Fruit fly (Drosophila melanogaster) whole organism, wandering third instar larva: Measurements from ENCODE around the gene HLH3B.

ENCODE experiments used
- Abd-B ChIP-seq: fragments of >200 bp; optimal IDR thresholded peaks from 2 replicates; lab custom pipeline; 2017; ENCODE audit warnings: missing biosample characterization, missing genetic modification characterization
- CG32264 ChIP-seq: fragments of 200-800 bp; sonication (Bioruptor generic); optimal IDR thresholded peaks from 2 replicates; lab custom pipeline; 2016; ENCODE audit warnings: missing biosample characterization, missing genetic modification characterization
- CG9705 ChIP-seq: fragments of 200-800 bp; sonication (Bioruptor generic); optimal IDR thresholded peaks from 2 replicates; lab custom pipeline; 2018; ENCODE audit warnings: missing biosample characterization, mild to moderate bottlenecking, missing genetic modification characterization
- CrebA ChIP-seq: fragments of 200-800 bp; sonication (Bioruptor generic); optimal IDR thresholded peaks from 2 replicates; lab custom pipeline; 2016; ENCODE audit warnings: missing biosample characterization, mild to moderate bottlenecking, missing genetic modification characterization, borderline replicate concordance
- Dfd ChIP-seq: fragments of >200 bp; optimal IDR thresholded peaks from 2 replicates; lab custom pipeline; 2017; ENCODE audit warnings: missing biosample characterization, missing genetic modification characterization
- Dif ChIP-seq: fragments of 200-275, 200-300 bp; sonication (Bioruptor generic); optimal IDR thresholded peaks from 2 replicates; lab custom pipeline; 2018; ENCODE audit warnings: missing biosample characterization, missing genetic modification characterization; ENCODE audit not compliant: partially characterized antibody
- GATAd ChIP-seq: sonication (Bioruptor generic); optimal IDR thresholded peaks from 2 replicates; lab custom pipeline; 2016; ENCODE audit warnings: missing biosample characterization, missing genetic modification characterization
- HLH106 ChIP-seq: fragments of 200-800 bp; optimal IDR thresholded peaks from 3 replicates; lab custom pipeline; 2019; ENCODE audit warnings: missing biosample characterization, mild to moderate bottlenecking, missing genetic modification characterization, moderate library complexity
- Hnf4 ChIP-seq: fragments of 200-800 bp; sonication (Bioruptor generic); optimal IDR thresholded peaks from 2 replicates; lab custom pipeline; 2016; ENCODE audit warnings: missing biosample characterization, mild to moderate bottlenecking, missing genetic modification characterization
- Hr78 ChIP-seq: fragments of >200 bp; optimal IDR thresholded peaks from 2 replicates; lab custom pipeline; 2017; ENCODE audit warnings: missing biosample characterization, missing genetic modification characterization
- Hr83 ChIP-seq: fragments of 200-300 bp; sonication (Bioruptor generic); optimal IDR thresholded peaks from 2 replicates; lab custom pipeline; 2016; ENCODE audit warnings: missing biosample characterization, mild to moderate bottlenecking, missing genetic modification characterization, moderate library complexity; ENCODE audit not compliant: poor library complexity, severe bottlenecking
- Jra ChIP-seq: sonication (Bioruptor generic); optimal IDR thresholded peaks from 2 replicates; lab custom pipeline; 2016; ENCODE audit warnings: missing biosample characterization, missing genetic modification characterization
- Mio ChIP-seq: sonication (Bioruptor generic); optimal IDR thresholded peaks from 2 replicates; lab custom pipeline; 2016; ENCODE audit warnings: missing biosample characterization, missing genetic modification characterization
- Myc ChIP-seq: fragments of >200 bp; optimal IDR thresholded peaks from 2 replicates; lab custom pipeline; 2017
- N ChIP-seq: fragments of >200 bp; optimal IDR thresholded peaks from 2 replicates; lab custom pipeline; 2018; ENCODE audit warnings: missing biosample characterization, missing external identifiers, missing genetic modification characterization
- OdsH ChIP-seq: fragments of 200-800 bp; sonication (Bioruptor generic); optimal IDR thresholded peaks from 2 replicates; lab custom pipeline; 2016; ENCODE audit warnings: missing biosample characterization, mild to moderate bottlenecking, missing genetic modification characterization
- Rel ChIP-seq, 2 experiments: fragments of 200-800 bp; sonication (Bioruptor generic) in 1 of 2; optimal IDR thresholded peaks; 2 replicates in 1 of 2; 3 replicates in 1 of 2; lab custom pipeline; 2016 to 2019; ENCODE audit warnings: mild to moderate bottlenecking in 2 of 2, missing biosample characterization in 2 of 2, missing genetic modification characterization in 2 of 2, moderate library complexity in 1 of 2
- Sp1 ChIP-seq: fragments of 200-800 bp; sonication (Bioruptor generic); optimal IDR thresholded peaks from 3 replicates; lab custom pipeline; 2019; ENCODE audit warnings: missing biosample characterization, mild to moderate bottlenecking, missing genetic modification characterization, moderate library complexity
- Vsx2 ChIP-seq: fragments of 200-300, 225-300 bp; sonication (Bioruptor generic); optimal IDR thresholded peaks from 2 replicates; lab custom pipeline; 2018; ENCODE audit warnings: missing biosample characterization, missing genetic modification characterization; ENCODE audit not compliant: partially characterized antibody
- br ChIP-seq: fragments of 200-800 bp; sonication (Bioruptor generic); optimal IDR thresholded peaks from 2 replicates; lab custom pipeline; 2016; ENCODE audit warnings: missing biosample characterization, missing genetic modification characterization
- dl ChIP-seq, 2 experiments: fragments of 175-275, 200-275 bp in 1 of 2; fragments of 200-275 bp in 1 of 2; sonication (Bioruptor generic); optimal IDR thresholded peaks; lab custom pipeline; 2018; ENCODE audit warnings: mild to moderate bottlenecking in 2 of 2, missing biosample characterization in 2 of 2, missing genetic modification characterization in 2 of 2, moderate library complexity in 2 of 2; ENCODE audit not compliant: partially characterized antibody in 2 of 2, insufficient read depth in 1 of 2
- dmrt93B ChIP-seq: fragments of 200-800 bp; sonication (Bioruptor generic); optimal IDR thresholded peaks from 2 replicates; lab custom pipeline; 2018; ENCODE audit warnings: missing biosample characterization, mild to moderate bottlenecking, missing genetic modification characterization
- dsf ChIP-seq: sonication (Bioruptor generic); optimal IDR thresholded peaks from 2 replicates; lab custom pipeline; 2016; ENCODE audit warnings: missing biosample characterization, missing genetic modification characterization, borderline replicate concordance
- ey ChIP-seq: fragments of 200-800 bp; sonication (Bioruptor generic); optimal IDR thresholded peaks from 2 replicates; lab custom pipeline; 2016; ENCODE audit warnings: missing biosample characterization, missing genetic modification characterization
- foxo ChIP-seq, 2 experiments: fragments of 200-800 bp; sonication (Bioruptor generic); optimal IDR thresholded peaks; 2 replicates in 1 of 2; 3 replicates in 1 of 2; lab custom pipeline; 2016 to 2017; ENCODE audit warnings: missing biosample characterization in 2 of 2, missing genetic modification characterization in 2 of 2
- fru ChIP-seq: fragments of 200-800 bp; sonication (Bioruptor generic); optimal IDR thresholded peaks from 3 replicates; lab custom pipeline; 2016; ENCODE audit warnings: missing biosample characterization, mild to moderate bottlenecking, missing genetic modification characterization
- h ChIP-seq: fragments of 200-800 bp; sonication (Bioruptor generic); optimal IDR thresholded peaks from 3 replicates; lab custom pipeline; 2016; ENCODE audit warnings: missing biosample characterization, mild to moderate bottlenecking, missing genetic modification characterization
- jim ChIP-seq: fragments of 175-275, 200-325 bp; sonication (Bioruptor generic); optimal IDR thresholded peaks from 2 replicates; lab custom pipeline; 2016; ENCODE audit warnings: missing biosample characterization, mild to moderate bottlenecking, missing genetic modification characterization
- lola ChIP-seq: fragments of >200 bp; optimal IDR thresholded peaks from 2 replicates; lab custom pipeline; 2017; ENCODE audit warnings: missing biosample characterization, missing genetic modification characterization
- pan ChIP-seq: fragments of >200 bp; optimal IDR thresholded peaks from 2 replicates; lab custom pipeline; 2017
- psq ChIP-seq: fragments of 200-800 bp; sonication (Bioruptor generic); optimal IDR thresholded peaks from 3 replicates; lab custom pipeline; 2017; ENCODE audit warnings: missing biosample characterization, mild to moderate bottlenecking, missing genetic modification characterization, moderate library complexity
- rgr ChIP-seq: fragments of 200-800 bp; sonication (Bioruptor generic); optimal IDR thresholded peaks from 3 replicates; lab custom pipeline; 2016; ENCODE audit warnings: missing biosample characterization, mild to moderate bottlenecking, missing genetic modification characterization
- sage ChIP-seq: fragments of 200-800 bp; sonication (Bioruptor generic); optimal IDR thresholded peaks from 2 replicates; lab custom pipeline; 2016; ENCODE audit warnings: missing biosample characterization, mild to moderate bottlenecking, missing genetic modification characterization
- sv ChIP-seq: fragments of 200-800 bp; sonication (Bioruptor generic); optimal IDR thresholded peaks from 3 replicates; lab custom pipeline; 2016; ENCODE audit warnings: missing biosample characterization, missing genetic modification characterization
- tai ChIP-seq: sonication (Bioruptor generic); optimal IDR thresholded peaks from 2 replicates; lab custom pipeline; 2016; ENCODE audit warnings: missing biosample characterization, missing genetic modification characterization
- usp ChIP-seq: fragments of >200 bp; optimal IDR thresholded peaks from 2 replicates; lab custom pipeline; 2017; ENCODE audit warnings: missing biosample characterization, missing genetic modification characterization
- woc ChIP-seq: sonication (Bioruptor generic); optimal IDR thresholded peaks from 2 replicates; lab custom pipeline; 2016; ENCODE audit warnings: missing biosample characterization, mild to moderate bottlenecking, missing genetic modification characterization

Gene HLH3B

DNA sequence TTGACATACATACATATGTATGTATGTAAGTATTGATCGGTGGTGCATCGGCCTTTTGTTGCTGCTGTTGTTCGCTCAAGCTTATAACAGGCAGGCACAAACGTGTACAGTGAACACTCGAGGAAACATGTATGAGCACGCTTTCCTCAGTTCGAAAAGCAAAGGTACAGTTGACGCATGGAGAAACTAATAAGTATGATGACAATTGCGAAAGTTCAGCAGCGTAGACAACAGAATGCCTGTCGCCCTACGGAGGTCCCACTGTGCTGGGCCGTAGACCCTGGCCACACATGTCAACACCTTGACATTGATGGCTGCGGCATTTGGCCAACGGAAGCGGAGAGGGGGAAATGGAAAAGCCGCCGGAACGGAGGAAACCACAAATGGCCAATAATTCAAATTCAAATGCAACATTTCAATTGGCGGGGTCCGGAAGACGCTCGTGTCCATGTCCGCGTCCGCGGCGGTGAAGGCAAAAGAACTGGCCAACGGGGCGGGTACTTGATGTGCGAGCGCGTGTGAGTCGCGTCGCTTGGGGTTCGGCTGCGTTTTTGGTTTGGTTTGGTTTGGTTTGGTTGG, 26.7 kb upstream of the HLH3B start, which contains the start of gene CG2681:
Gene CG2681, plus strand, starts transcription at position 529 of the 579 bp plus-strand sequence.
- no peak for TF ChIP-seq Rel (GFP tag; optimal IDR thresholded peaks at IDR 0.05; lab: Kevin White, UChicago)
- no peak for TF ChIP-seq Rel (tag; optimal IDR thresholded peaks at IDR 0.05; lab: Kevin White, UChicago)
- no peak for TF ChIP-seq woc (GFP tag; lab: Kevin White, UChicago)
- no peak for TF ChIP-seq GATAd (GFP tag; lab: Kevin White, UChicago)
- TF ChIP-seq Hnf4 (GFP tag; lab: Kevin White, UChicago), result no peak
- TF ChIP-seq lola (GFP tag; lab: Kevin White, UChicago), result no peak
- TF ChIP-seq Dfd (GFP tag; lab: Kevin White, UChicago), result no peak
- TF ChIP-seq Hr83, result no peak
- TF ChIP-seq Dif (GFP tag; lab: Kevin White, UChicago), result no peak
- no peak for TF ChIP-seq pan (lab: Kevin White, UChicago)
- TF ChIP-seq sage (GFP tag; lab: Kevin White, UChicago), result no peak
- TF ChIP-seq OdsH (GFP tag; lab: Kevin White, UChicago), result peak; percentile 14
- TF ChIP-seq foxo (GFP tag; optimal IDR thresholded peaks at IDR 0.05; lab: Kevin White, UChicago), result peak in 1 of 2 experiments; percentile 43
- no peak for TF ChIP-seq N (GFP tag; lab: Kevin White, UChicago)
- TF ChIP-seq HLH106 (tag; lab: Kevin White, UChicago), result no peak
- TF ChIP-seq ey, result peak; percentile 42
- no peak for TF ChIP-seq CG32264
- no peak for TF ChIP-seq dmrt93B (GFP tag; lab: Kevin White, UChicago)
- TF ChIP-seq psq (GFP tag; lab: Kevin White, UChicago), result no peak
- TF ChIP-seq rgr (GFP tag; lab: Kevin White, UChicago), result peak; percentile 26
- no peak for TF ChIP-seq Vsx2
- TF ChIP-seq jim (GFP tag; lab: Kevin White, UChicago), result no peak
- TF ChIP-seq Sp1 (GFP tag; lab: Kevin White, UChicago), result no peak
- TF ChIP-seq sv (GFP tag; lab: Kevin White, UChicago), result no peak
- TF ChIP-seq tai (GFP tag; lab: Kevin White, UChicago), result no peak
- no peak for TF ChIP-seq CG9705 (GFP tag; lab: Kevin White, UChicago)
- no peak for TF ChIP-seq dsf
- TF ChIP-seq Abd-B, result no peak
- peak; percentile 18 for TF ChIP-seq fru
- TF ChIP-seq Myc (lab: Kevin White, UChicago), result no peak
- TF ChIP-seq Jra, result no peak
- no peak for TF ChIP-seq Hr78 (GFP tag; lab: Kevin White, UChicago)
- TF ChIP-seq usp (GFP tag; lab: Kevin White, UChicago), result no peak
- TF ChIP-seq h (GFP tag; lab: Kevin White, UChicago), result peak; percentile 9
- TF ChIP-seq br, result no peak
- TF ChIP-seq CrebA, result no peak
- no peak for TF ChIP-seq Mio (GFP tag; lab: Kevin White, UChicago)

DNA sequence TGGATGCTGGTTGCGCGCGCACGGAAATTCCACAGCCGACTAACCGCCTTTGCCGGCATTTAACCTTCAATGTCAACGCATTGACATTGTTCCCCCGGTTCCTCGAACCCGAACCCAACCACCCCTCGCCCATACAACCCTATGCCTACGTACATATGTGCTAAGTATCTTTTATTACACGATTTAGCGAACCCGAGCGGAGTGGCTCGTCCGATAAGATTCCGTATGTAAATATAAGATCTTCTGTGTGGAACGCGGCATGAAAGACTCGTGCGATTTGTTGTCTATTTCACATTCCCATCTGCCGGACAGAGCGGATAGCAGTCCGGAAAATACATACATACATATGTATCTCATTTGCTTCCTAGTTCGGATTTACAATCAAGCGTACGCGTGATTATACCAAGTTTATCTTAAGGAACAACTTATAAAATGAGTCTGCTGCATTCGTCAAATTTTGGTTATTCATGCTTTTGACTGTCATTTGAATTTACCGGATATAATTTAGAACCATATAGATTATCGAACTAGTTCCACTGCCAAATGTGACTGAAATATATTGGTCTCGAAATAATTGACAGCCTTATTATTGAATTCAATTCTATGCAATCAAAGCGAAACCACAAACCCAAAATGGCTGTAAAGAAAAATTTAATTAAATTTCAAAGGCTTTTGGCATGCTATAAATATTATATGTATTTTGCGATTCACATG, 26.0 kb upstream of the HLH3B start, which contains the start of gene CG2680:
Gene CG2680, minus strand, starts transcription at position 51 of the 714 bp plus-strand sequence.
- TF ChIP-seq dsf (no peak), OdsH (GFP tag; lab: Kevin White, UChicago) (no peak), Dfd (GFP tag; lab: Kevin White, UChicago) (no peak), HLH106 (tag; lab: Kevin White, UChicago) (no peak), pan (lab: Kevin White, UChicago) (no peak), h (GFP tag; lab: Kevin White, UChicago) (no peak), Jra (no peak), Hr83 (no peak), Vsx2 (no peak), sv (GFP tag; lab: Kevin White, UChicago) (no peak), N (GFP tag; lab: Kevin White, UChicago) (no peak), foxo (GFP tag; optimal IDR thresholded peaks at IDR 0.05; lab: Kevin White, UChicago) (no peak), CG32264 (no peak), Hr78 (GFP tag; lab: Kevin White, UChicago) (no peak), dl (GFP tag; optimal IDR thresholded peaks at IDR 0.05; lab: Kevin White, UChicago; ENCODE audit: insufficient read depth in 1 of 2, partially characterized antibody in 2 of 2) (no peak), Abd-B (no peak), CG9705 (GFP tag; lab: Kevin White, UChicago) (no peak), ey (no peak), Sp1 (GFP tag; lab: Kevin White, UChicago) (no peak), CrebA (no peak)
